Fruit fly (Drosophila melanogaster) whole organism, adult: ENCODE results near the gene Fkbp59.

Source experiments
- CG11617 ChIP-seq: fragments of 200-800 bp; sonication (Bioruptor generic); optimal IDR thresholded peaks from 2 replicates; lab custom pipeline; 2017; ENCODE audit warnings: mild to moderate bottlenecking, missing biosample characterization, missing genetic modification reagents, missing genetic modification characterization
- CG12768 ChIP-seq: fragments of 200-800 bp; sonication (Bioruptor generic); optimal IDR thresholded peaks from 2 replicates; lab custom pipeline; 2017; ENCODE audit warnings: missing biosample characterization, missing genetic modification characterization, mild to moderate bottlenecking, moderate library complexity, missing genetic modification reagents
- CG14711 ChIP-seq: fragments of 200-800 bp; sonication (Bioruptor generic); optimal IDR thresholded peaks from 2 replicates; lab custom pipeline; 2018; ENCODE audit warnings: missing biosample characterization, mild to moderate bottlenecking, missing genetic modification characterization, moderate library complexity
- CG1620 ChIP-seq: fragments of 200-800 bp; sonication (Bioruptor generic); optimal IDR thresholded peaks from 2 replicates; lab custom pipeline; 2016; ENCODE audit warnings: missing biosample characterization, missing genetic modification characterization
- CG33017 ChIP-seq: fragments of 200-800 bp; sonication (Bioruptor generic); optimal IDR thresholded peaks from 2 replicates; lab custom pipeline; 2018; ENCODE audit warnings: missing biosample characterization, mild to moderate bottlenecking, missing genetic modification characterization, moderate library complexity
- CG5204 ChIP-seq: fragments of 200-800 bp; sonication (Bioruptor generic); optimal IDR thresholded peaks from 2 replicates; lab custom pipeline; 2016; ENCODE audit warnings: missing biosample characterization, missing genetic modification characterization
- CG7045 ChIP-seq: fragments of 200-800 bp; sonication (Bioruptor generic); optimal IDR thresholded peaks from 2 replicates; lab custom pipeline; 2017; ENCODE audit warnings: missing biosample characterization, mild to moderate bottlenecking, missing genetic modification characterization
- CG7101 ChIP-seq: fragments of 200-800 bp; sonication (Bioruptor generic); optimal IDR thresholded peaks from 2 replicates; lab custom pipeline; 2018; ENCODE audit warnings: missing biosample characterization, mild to moderate bottlenecking, missing genetic modification characterization, moderate library complexity
- Clk ChIP-seq: fragments of 200-800 bp; sonication (Bioruptor generic); optimal IDR thresholded peaks from 2 replicates; lab custom pipeline; 2017; ENCODE audit warnings: missing biosample characterization, missing genetic modification characterization
- Crg-1 ChIP-seq: fragments of 200-800 bp; sonication (Bioruptor generic); optimal IDR thresholded peaks from 2 replicates; lab custom pipeline; 2016; ENCODE audit warnings: missing biosample characterization, missing genetic modification characterization
- Hr96 ChIP-seq: fragments of 200-800 bp; sonication (Bioruptor generic); optimal IDR thresholded peaks from 2 replicates; lab custom pipeline; 2016; ENCODE audit warnings: missing biosample characterization, missing genetic modification characterization
- Mnt ChIP-seq: fragments of 200-800 bp; sonication (Bioruptor generic); optimal IDR thresholded peaks from 2 replicates; lab custom pipeline; 2016; ENCODE audit warnings: missing biosample characterization, mild to moderate bottlenecking, missing genetic modification characterization
- bab1 ChIP-seq: fragments of 200-800 bp; sonication (Bioruptor generic); optimal IDR thresholded peaks from 3 replicates; lab custom pipeline; 2019; ENCODE audit warnings: missing biosample characterization, mild to moderate bottlenecking, missing genetic modification characterization, moderate library complexity
- cic ChIP-seq: fragments of 200-800 bp; sonication (Bioruptor generic); optimal IDR thresholded peaks from 2 replicates; lab custom pipeline; 2017; ENCODE audit warnings: missing biosample characterization, mild to moderate bottlenecking, missing genetic modification characterization, moderate library complexity
- cnc ChIP-seq, 2 experiments: fragments of >200 bp; optimal IDR thresholded peaks; 2 replicates each; lab custom pipeline; 2017
- kay ChIP-seq: fragments of 200-800 bp; sonication (Bioruptor generic); peaks from one replicate; lab custom pipeline; 2016; ENCODE audit warnings: missing biosample characterization, missing genetic modification characterization, borderline replicate concordance
- ovo ChIP-seq: fragments of 200-800 bp; sonication (Bioruptor generic); optimal IDR thresholded peaks from 2 replicates; lab custom pipeline; 2016; ENCODE audit warnings: missing biosample characterization, missing genetic modification characterization
- pad ChIP-seq: fragments of 200-800 bp; sonication (Bioruptor generic); optimal IDR thresholded peaks from 3 replicates; lab custom pipeline; 2017; ENCODE audit warnings: missing biosample characterization, missing genetic modification characterization, mild to moderate bottlenecking, moderate library complexity, missing genetic modification reagents
- tj ChIP-seq: fragments of 200-800 bp; sonication (Bioruptor generic); optimal IDR thresholded peaks from 3 replicates; lab custom pipeline; 2017; ENCODE audit warnings: missing biosample characterization, mild to moderate bottlenecking, missing genetic modification characterization, moderate library complexity
- toe ChIP-seq: fragments of 200-800 bp; sonication (Bioruptor generic); optimal IDR thresholded peaks from 2 replicates; lab custom pipeline; 2016; ENCODE audit warnings: missing biosample characterization, missing genetic modification characterization

The Fkbp59 gene

DNA sequence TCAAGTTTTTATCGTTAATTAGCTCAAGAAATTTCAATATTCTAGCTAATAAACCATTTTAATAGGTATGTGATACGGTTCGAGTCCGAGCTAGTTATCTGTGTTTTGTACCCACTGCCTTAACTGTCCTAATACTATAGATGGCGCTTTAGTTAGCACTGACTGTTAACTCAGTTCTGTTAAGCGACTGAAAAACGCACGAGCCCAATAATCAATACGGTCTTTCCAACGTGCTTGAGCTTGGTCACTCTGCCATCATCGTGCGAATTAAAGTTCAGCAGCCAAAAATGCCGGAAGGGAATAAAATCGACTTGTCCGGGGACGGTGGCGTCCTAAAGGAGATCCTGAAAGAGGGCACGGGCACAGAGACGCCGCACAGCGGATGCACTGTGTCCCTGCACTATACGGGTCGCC lies at the start of gene Fkbp59:
Gene Fkbp59, plus strand, starts transcription at position 150 of the 414 bp plus-strand sequence.
- TF ChIP-seq CG1620 (peak; percentile 8), pad (GFP tag; lab: Kevin White, UChicago) (no peak), bab1 (GFP tag; lab: Kevin White, UChicago) (peak; percentile 23), Mnt (peak; percentile 80), kay (no peak), CG33017 (peak; percentile 25), CG7045 (no peak), ovo (GFP tag; lab: Kevin White, UChicago) (peak; percentile 5), toe (no peak), CG7101 (tag; lab: Kevin White, UChicago) (peak; percentile 10)

DNA sequence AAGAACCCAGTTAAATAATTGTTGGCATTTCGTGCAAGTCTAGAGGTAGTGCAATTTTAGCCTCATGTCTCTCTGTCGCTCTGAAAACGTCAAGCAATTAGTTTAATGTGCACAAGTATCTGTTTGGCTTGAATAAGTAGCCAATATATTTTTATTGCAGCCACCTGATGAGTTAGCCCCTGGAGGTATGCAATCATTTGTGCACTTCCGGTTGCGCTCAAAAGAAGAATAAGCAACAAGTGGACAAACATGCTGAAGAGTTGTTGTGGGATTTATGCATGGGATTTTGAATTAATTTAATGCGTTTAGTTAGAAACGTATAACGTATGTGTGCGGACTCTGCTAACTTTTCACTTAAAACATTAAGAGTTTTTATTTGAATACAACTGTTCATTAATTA lies 37.0 kb upstream of the Fkbp59 start:
- TF ChIP-seq toe: no peak
- no peak for TF ChIP-seq CG33017
- no peak for TF ChIP-seq Clk (GFP tag; lab: Kevin White, UChicago)
- TF ChIP-seq Hr96 (GFP tag; lab: Kevin White, UChicago): no peak
- no peak for TF ChIP-seq CG11617
- no peak for TF ChIP-seq CG12768 (GFP tag; lab: Kevin White, UChicago)
- no peak for TF ChIP-seq bab1 (GFP tag; lab: Kevin White, UChicago)
- no peak for TF ChIP-seq CG7045
- TF ChIP-seq CG5204 (GFP tag; lab: Kevin White, UChicago): no peak
- no peak for TF ChIP-seq Crg-1 (GFP tag; lab: Kevin White, UChicago)

DNA sequence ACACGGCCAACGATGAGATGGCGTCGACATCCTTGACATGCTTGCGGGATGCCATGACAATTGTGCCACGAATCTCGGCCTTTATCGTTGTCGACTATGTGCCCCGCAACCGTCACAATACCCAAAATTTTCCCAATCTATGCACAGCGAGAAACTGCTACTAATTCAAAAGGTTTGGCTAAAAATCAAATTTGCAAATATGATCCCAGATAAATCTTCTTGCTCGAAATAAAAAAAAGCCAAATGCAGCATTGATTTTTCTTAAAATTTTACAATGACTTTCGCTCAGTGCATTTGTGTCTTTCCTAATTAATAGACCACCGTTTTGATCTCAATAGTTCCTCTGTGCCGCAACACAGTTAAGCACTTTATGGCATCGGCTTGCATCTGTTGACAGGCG lies 24.8 kb upstream of the Fkbp59 start:
- TF ChIP-seq Mnt (no peak), CG14711 (tag; lab: Kevin White, UChicago) (no peak), Clk (GFP tag; lab: Kevin White, UChicago) (no peak), Crg-1 (GFP tag; lab: Kevin White, UChicago) (no peak), ovo (GFP tag; lab: Kevin White, UChicago) (no peak), CG11617 (no peak), CG7045 (no peak), toe (no peak), tj (GFP tag; lab: Kevin White, UChicago) (no peak), CG12768 (GFP tag; lab: Kevin White, UChicago) (no peak), CG7101 (tag; lab: Kevin White, UChicago) (no peak), CG1620 (no peak), Hr96 (GFP tag; lab: Kevin White, UChicago) (no peak), bab1 (GFP tag; lab: Kevin White, UChicago) (no peak)

DNA sequence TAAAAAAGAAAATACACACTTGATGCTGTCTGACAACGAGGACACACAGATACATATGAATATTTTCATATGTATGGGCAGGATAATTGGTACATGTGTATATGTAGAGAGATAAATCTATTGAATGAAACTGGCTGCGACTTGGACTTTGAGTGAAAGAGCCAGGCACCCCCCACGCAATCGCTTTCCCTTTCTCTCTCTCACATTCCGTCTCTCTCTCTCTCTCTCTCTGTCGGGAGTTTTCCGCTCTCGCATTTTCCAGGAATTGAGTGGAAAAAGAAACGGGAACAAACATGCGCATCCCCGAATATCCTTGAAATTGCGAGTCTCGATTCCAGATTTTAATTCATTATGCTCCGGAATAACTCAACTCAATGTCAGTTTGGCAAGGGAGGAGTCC lies 24.3 kb upstream of the Fkbp59 start:
- TF ChIP-seq cic (no peak), CG33017 (no peak), toe (no peak)

DNA sequence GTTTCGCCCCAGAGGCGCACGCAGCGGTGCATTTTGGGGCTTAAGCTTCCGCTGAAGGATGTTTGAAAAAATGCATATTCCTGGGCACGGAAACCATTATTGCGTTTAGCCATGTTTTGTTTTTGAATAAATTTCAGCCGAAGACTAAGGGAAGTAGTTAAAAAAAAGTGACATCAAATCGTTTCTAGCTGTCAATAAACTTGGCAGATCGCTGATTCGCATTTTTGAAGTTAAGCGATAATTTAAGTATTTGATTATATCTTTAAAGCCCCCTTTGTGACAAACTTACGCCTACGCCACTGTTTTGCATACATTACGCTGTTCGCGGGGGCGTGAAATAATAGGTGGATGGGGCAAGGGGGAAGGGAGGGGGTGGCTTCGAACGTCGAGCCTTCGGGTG lies 23.5 kb upstream of the Fkbp59 start:
- TF ChIP-seq cnc (optimal IDR thresholded peaks at IDR 0.05; lab: Kevin White, UChicago) (no peak), CG7045 (no peak)

DNA sequence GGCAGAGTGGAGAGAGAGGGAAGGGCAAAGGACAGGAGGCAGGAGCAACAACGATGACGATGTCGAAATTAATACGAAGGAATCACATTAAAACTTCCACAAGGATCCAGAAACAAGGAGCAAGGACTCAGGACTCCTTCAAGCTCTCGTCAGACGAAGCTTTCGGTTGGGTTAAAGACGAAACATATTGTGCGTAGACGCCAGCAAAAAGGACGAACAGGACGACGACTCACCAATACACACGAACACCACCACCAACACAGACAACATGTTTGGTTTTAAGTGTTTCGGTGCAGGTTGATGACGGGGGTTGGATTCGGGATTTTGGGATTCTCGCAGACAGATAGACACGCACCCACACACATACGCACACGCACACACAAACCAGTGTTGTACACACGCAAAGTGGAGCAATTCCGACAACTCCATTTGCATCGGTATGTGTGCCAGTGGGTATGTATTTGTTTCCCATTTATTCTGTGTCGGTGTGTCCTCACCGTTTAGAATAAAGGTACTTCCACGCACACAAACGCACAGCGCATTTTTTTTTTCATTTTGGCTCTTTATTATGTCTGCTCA lies 5.3 kb upstream of the Fkbp59 start:
- TF ChIP-seq pad (GFP tag; lab: Kevin White, UChicago) (no peak), Clk (GFP tag; lab: Kevin White, UChicago) (no peak), ovo (GFP tag; lab: Kevin White, UChicago) (no peak), CG5204 (GFP tag; lab: Kevin White, UChicago) (no peak), cnc (optimal IDR thresholded peaks at IDR 0.05; lab: Kevin White, UChicago) (no peak), CG11617 (no peak), cic (no peak), CG7101 (tag; lab: Kevin White, UChicago) (no peak), Hr96 (GFP tag; lab: Kevin White, UChicago) (no peak), bab1 (GFP tag; lab: Kevin White, UChicago) (no peak), tj (GFP tag; lab: Kevin White, UChicago) (no peak), kay (no peak), CG1620 (no peak), CG14711 (tag; lab: Kevin White, UChicago) (no peak), Crg-1 (GFP tag; lab: Kevin White, UChicago) (no peak), toe (no peak), CG12768 (GFP tag; lab: Kevin White, UChicago) (no peak), Mnt (no peak), CG33017 (no peak), CG7045 (no peak)

DNA sequence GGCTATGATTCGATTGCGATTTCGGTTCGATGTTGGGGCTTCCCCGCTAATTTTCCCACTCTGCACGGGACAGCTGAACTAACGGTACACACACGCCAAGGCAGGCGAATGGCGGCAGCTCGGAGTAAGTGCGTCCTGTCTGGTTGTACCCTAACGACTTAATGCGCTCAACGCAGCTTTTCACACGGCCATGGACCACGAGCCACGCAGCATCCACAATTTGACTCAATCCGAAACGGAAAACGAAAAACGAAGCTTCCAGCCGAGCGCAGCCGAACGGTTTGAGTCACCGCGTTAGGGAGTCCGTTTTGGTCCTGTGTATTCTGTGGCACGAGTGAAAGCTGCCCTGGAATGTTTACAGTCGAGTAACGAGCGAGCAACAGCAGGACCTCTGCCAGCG lies 1.7 kb upstream of the Fkbp59 start, which contains the start of gene nAChRalpha6:
Gene nAChRalpha6, minus strand, starts transcription at position 165 of the 400 bp plus-strand sequence.
- TF ChIP-seq ovo (GFP tag; lab: Kevin White, UChicago): no peak
- no peak for TF ChIP-seq CG5204 (GFP tag; lab: Kevin White, UChicago)
- TF ChIP-seq Hr96 (GFP tag; lab: Kevin White, UChicago): no peak
- no peak for TF ChIP-seq CG12768 (GFP tag; lab: Kevin White, UChicago)
- no peak for TF ChIP-seq bab1 (GFP tag; lab: Kevin White, UChicago)

DNA sequence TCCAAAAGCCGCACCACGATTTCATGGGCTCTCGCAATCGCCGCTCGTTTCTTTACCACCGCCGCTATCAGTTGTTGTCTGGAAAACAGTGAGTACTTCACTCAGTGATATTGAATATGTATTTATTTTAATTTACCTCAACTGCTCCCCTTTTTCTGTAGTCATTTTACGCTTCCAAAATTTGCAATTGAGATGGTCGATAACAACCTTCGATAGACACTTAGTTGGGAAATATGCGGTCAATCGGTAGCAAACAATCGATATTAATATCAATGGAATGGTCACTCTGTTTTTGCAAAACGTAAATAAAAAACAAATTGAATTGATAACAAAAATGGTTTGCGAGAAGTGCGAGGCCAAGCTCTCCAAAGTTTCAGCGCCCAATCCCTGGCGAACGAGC lies 2.8 kb downstream of the Fkbp59 start, which contains the start of the genes CG34183 and CG4537:
Gene CG34183, minus strand, starts transcription at position 197 of the 400 bp plus-strand sequence.
Gene CG4537, plus strand, starts transcription at position 310 of the 400 bp plus-strand sequence.
- TF ChIP-seq CG1620 (peak; percentile 34), bab1 (GFP tag; lab: Kevin White, UChicago) (peak; percentile 35), CG7101 (tag; lab: Kevin White, UChicago) (peak; percentile 5), Mnt (peak; percentile 49), CG7045 (no peak)
